Fruit fly (Drosophila melanogaster): ENCODE data around the gene Skp2.

dm6 chr3R:4310683-4311066, 26.8 kb downstream of the Skp2 start, which contains the start of gene Vps24:
- TF ChIP-seq Hr39 (GFP tag; optimal IDR thresholded peaks at IDR 0.05) (no peak), Sox14 (GFP tag; optimal IDR thresholded peaks at IDR 0.05) (no peak), CG15336 (GFP tag; IDR thresholded peaks at IDR 0.05) (no peak), CG6808 (GFP tag; optimal IDR thresholded peaks at IDR 0.05) (no peak), esn (GFP tag; optimal IDR thresholded peaks at IDR 0.05) (no peak), Lpt (GFP tag; optimal IDR thresholded peaks at IDR 0.05) (no peak), CG11762 (GFP tag; optimal IDR thresholded peaks at IDR 0.05; ENCODE audit: insufficient read depth) (no peak), Eip75B (GFP tag; optimal IDR thresholded peaks at IDR 0.05) (no peak), CG8319 (GFP tag; optimal IDR thresholded peaks at IDR 0.05) (no peak), CG4318 (GFP tag; optimal IDR thresholded peaks at IDR 0.05) (no peak), CG6163 (GFP tag; IDR thresholded peaks at IDR 0.05) (no peak), svp (GFP tag) (no peak)

All from whole organism, prepupa.